Fruit fly (Drosophila melanogaster) whole organism, embryonic: Measurements from ENCODE around the gene CG3919.

Experiments
- BEAF-32 ChIP-seq: fragments of 200-800 bp; sonication (Bioruptor generic); optimal IDR thresholded peaks from 3 replicates; lab custom pipeline; 2017; ENCODE audit warnings: missing biosample characterization, missing genetic modification characterization, mild to moderate bottlenecking, moderate library complexity, missing genetic modification reagents
- CG10654 ChIP-seq: fragments of 200-800 bp; sonication (Bioruptor generic); optimal IDR thresholded peaks from 2 replicates; lab custom pipeline; 2016; ENCODE audit warnings: missing biosample characterization, missing genetic modification characterization
- CG11093 ChIP-seq: fragments of 200-800 bp; sonication (Bioruptor generic); IDR thresholded peaks from 3 replicates; pipeline ENCODE4 v1.3.6; 2022; ENCODE audit warnings: missing biosample characterization, missing genetic modification characterization
- CG11398 ChIP-seq: fragments of 200-800 bp; sonication (Bioruptor generic); optimal IDR thresholded peaks from 2 replicates; lab custom pipeline; 2016; ENCODE audit warnings: missing biosample characterization, missing genetic modification characterization
- CG11560 ChIP-seq: fragments of 200-800 bp; sonication (Bioruptor generic); IDR thresholded peaks from 3 replicates; pipeline ENCODE4 v1.3.6; 2022; ENCODE audit warnings: missing biosample characterization, missing genetic modification characterization
- CG13624 ChIP-seq: fragments of 200-800 bp; sonication (Bioruptor generic); optimal IDR thresholded peaks from 2 replicates; lab custom pipeline; 2016; ENCODE audit warnings: missing biosample characterization, missing genetic modification characterization
- CG14014 ChIP-seq: fragments of 200-800 bp; sonication (Bioruptor generic); IDR thresholded peaks from 2 replicates; pipeline ENCODE4 v1.3.6; 2022; ENCODE audit warnings: missing biosample characterization, missing genetic modification characterization
- CG14050 ChIP-seq: fragments of 200-800 bp; sonication (Bioruptor generic); IDR thresholded peaks from 3 replicates; pipeline ENCODE4 v1.3.6; 2022; ENCODE audit warnings: missing biosample characterization, missing genetic modification characterization
- CG17359 ChIP-seq: fragments of 200-800 bp; sonication (Bioruptor generic); optimal IDR thresholded peaks from 3 replicates; lab custom pipeline; 2018; ENCODE audit warnings: missing biosample characterization, mild to moderate bottlenecking, missing genetic modification characterization, moderate library complexity
- CG17361 ChIP-seq: fragments of 200-800 bp; sonication (Bioruptor generic); IDR thresholded peaks from 3 replicates; pipeline ENCODE4 v1.3.6; 2022; ENCODE audit warnings: missing biosample characterization, missing genetic modification characterization
- CG17385 ChIP-seq: fragments of 200-800 bp; sonication (Bioruptor generic); optimal IDR thresholded peaks from 3 replicates; lab custom pipeline; 2018; ENCODE audit warnings: missing biosample characterization, mild to moderate bottlenecking, missing genetic modification characterization
- CG17612 ChIP-seq: fragments of 200-800 bp; sonication (Bioruptor generic); IDR thresholded peaks from 2 replicates; pipeline ENCODE4 v1.3.6; 2022; ENCODE audit warnings: missing biosample characterization, missing genetic modification characterization
- CG18011 ChIP-seq: fragments of 200-800 bp; sonication (Bioruptor generic); optimal IDR thresholded peaks from 2 replicates; lab custom pipeline; 2017; ENCODE audit warnings: missing biosample characterization, missing genetic modification characterization, mild to moderate bottlenecking, moderate library complexity, missing genotype
- CG18476 ChIP-seq: fragments of 200-800 bp; sonication (Bioruptor generic); optimal IDR thresholded peaks from 2 replicates; lab custom pipeline; 2016; ENCODE audit warnings: missing biosample characterization, mild to moderate bottlenecking, missing genetic modification characterization
- CG2712 ChIP-seq: fragments of 200-800 bp; optimal IDR thresholded peaks from 3 replicates; lab custom pipeline; 2019; ENCODE audit warnings: missing biosample characterization, mild to moderate bottlenecking, missing genetic modification characterization, moderate library complexity
- CG32767 ChIP-seq: fragments of 200-800 bp; sonication (Bioruptor generic); IDR thresholded peaks from 2 replicates; pipeline ENCODE4 v1.3.6; 2022; ENCODE audit warnings: missing biosample characterization, missing genetic modification characterization
- CG34224 ChIP-seq: fragments of 200-800 bp; sonication (Bioruptor generic); IDR thresholded peaks from 3 replicates; pipeline ENCODE4 v1.3.6; 2022; ENCODE audit warnings: missing biosample characterization, missing genetic modification characterization; ENCODE audit not compliant: partially characterized antibody
- CG4360 ChIP-seq: fragments of 200-800 bp; sonication (Bioruptor generic); IDR thresholded peaks from 2 replicates; pipeline ENCODE4 v1.3.6; 2022; ENCODE audit warnings: missing biosample characterization, missing genetic modification characterization
- CG6254 ChIP-seq: fragments of 200-800 bp; sonication (Bioruptor generic); optimal IDR thresholded peaks from 3 replicates; lab custom pipeline; 2017; ENCODE audit warnings: mild to moderate bottlenecking, missing biosample characterization, missing genetic modification reagents, missing genetic modification characterization
- CG6272 ChIP-seq: fragments of 200-800 bp; sonication (Bioruptor generic); IDR thresholded peaks from 2 replicates; pipeline ENCODE4 v1.3.6; 2022; ENCODE audit warnings: missing biosample characterization, missing genetic modification characterization
- CG7786 ChIP-seq: fragments of 200-800 bp; sonication (Bioruptor generic); optimal IDR thresholded peaks from 2 replicates; lab custom pipeline; 2016; ENCODE audit warnings: missing biosample characterization, missing genetic modification characterization
- CG7928 ChIP-seq: fragments of 200-800 bp; sonication (Bioruptor generic); optimal IDR thresholded peaks from 2 replicates; lab custom pipeline; 2017; ENCODE audit warnings: missing biosample characterization, mild to moderate bottlenecking, missing genetic modification characterization
- CG8281 ChIP-seq: fragments of 200-800 bp; sonication (Bioruptor generic); optimal IDR thresholded peaks from 2 replicates; lab custom pipeline; 2018; ENCODE audit warnings: missing biosample characterization, mild to moderate bottlenecking, missing genetic modification characterization, moderate library complexity
- CG8924 ChIP-seq: fragments of 200-800 bp; optimal IDR thresholded peaks from 3 replicates; lab custom pipeline; 2019; ENCODE audit warnings: missing biosample characterization, mild to moderate bottlenecking, missing genetic modification characterization, moderate library complexity
- CG9932 ChIP-seq: fragments of 200-800 bp; sonication (Bioruptor generic); IDR thresholded peaks from 2 replicates; pipeline ENCODE4 v1.3.6; 2022; ENCODE audit warnings: missing biosample characterization, missing genetic modification characterization
- D19A ChIP-seq: fragments of 200-800 bp; optimal IDR thresholded peaks from 3 replicates; lab custom pipeline; 2019; ENCODE audit warnings: missing biosample characterization, mild to moderate bottlenecking, missing genetic modification characterization, moderate library complexity
- Dek ChIP-seq: fragments of 200-800 bp; sonication (Bioruptor generic); optimal IDR thresholded peaks from 3 replicates; lab custom pipeline; 2019; ENCODE audit warnings: missing biosample characterization, mild to moderate bottlenecking, missing genetic modification characterization, moderate library complexity
- Fer2 ChIP-seq: fragments of 200-800 bp; sonication (Bioruptor generic); optimal IDR thresholded peaks from 2 replicates; lab custom pipeline; 2018; ENCODE audit warnings: missing biosample characterization, mild to moderate bottlenecking, missing genetic modification characterization, moderate library complexity
- Gsc ChIP-seq: fragments of 200-800 bp; sonication (Bioruptor generic); IDR thresholded peaks from 2 replicates; pipeline ENCODE4 v1.3.6; 2022; ENCODE audit warnings: missing biosample characterization, missing genetic modification characterization
- Lhr ChIP-seq: fragments of 200-800 bp; sonication (Bioruptor generic); optimal IDR thresholded peaks from 3 replicates; lab custom pipeline; 2017; ENCODE audit warnings: mild to moderate bottlenecking, missing biosample characterization, missing genetic modification reagents, missing genetic modification characterization
- MTF-1 ChIP-seq: fragments of 200-800 bp; sonication (Bioruptor generic); optimal IDR thresholded peaks from 2 replicates; lab custom pipeline; 2018; ENCODE audit warnings: missing biosample characterization, mild to moderate bottlenecking, missing genetic modification characterization, borderline replicate concordance
- Mad ChIP-seq: fragments of 200-800 bp; sonication (Bioruptor generic); optimal IDR thresholded peaks from 2 replicates; lab custom pipeline; 2016; ENCODE audit warnings: missing biosample characterization, missing genetic modification characterization
- Mes4 ChIP-seq: fragments of 200-800 bp; sonication (Bioruptor generic); optimal IDR thresholded peaks from 2 replicates; lab custom pipeline; 2016; ENCODE audit warnings: missing biosample characterization, missing genetic modification characterization
- Oli ChIP-seq: fragments of 200-800 bp; sonication (Bioruptor generic); optimal IDR thresholded peaks from 2 replicates; lab custom pipeline; 2018; ENCODE audit warnings: missing biosample characterization, mild to moderate bottlenecking, missing genetic modification characterization, moderate library complexity
- ab ChIP-seq: fragments of 200-800 bp; sonication (Bioruptor generic); optimal IDR thresholded peaks from 2 replicates; lab custom pipeline; 2016; ENCODE audit warnings: missing biosample characterization, missing genetic modification characterization
- bab2 ChIP-seq: fragments of 200-800 bp; sonication (Bioruptor generic); optimal IDR thresholded peaks from 2 replicates; lab custom pipeline; 2016; ENCODE audit warnings: missing biosample characterization, missing genetic modification characterization
- crp ChIP-seq, 2 experiments: fragments of 200-800 bp; sonication (Bioruptor generic); optimal IDR thresholded peaks; 2 replicates in 1 of 2; 3 replicates in 1 of 2; lab custom pipeline; 2017; ENCODE audit warnings: missing biosample characterization in 2 of 2, missing genetic modification characterization in 2 of 2, mild to moderate bottlenecking in 1 of 2, moderate library complexity in 1 of 2
- dysf ChIP-seq: fragments of 200-800 bp; sonication (Bioruptor generic); IDR thresholded peaks from 3 replicates; pipeline ENCODE4 v1.3.6; 2022; ENCODE audit warnings: missing biosample characterization, missing genetic modification characterization
- eve ChIP-seq, 2 experiments: fragments of >200 bp; optimal IDR thresholded peaks; 2 replicates each; lab custom pipeline; 2017; ENCODE audit warnings: missing biosample characterization in 2 of 2, missing genetic modification characterization in 2 of 2
- ewg ChIP-seq: fragments of 200-800 bp; sonication (Bioruptor generic); optimal IDR thresholded peaks from 3 replicates; lab custom pipeline; 2017; ENCODE audit warnings: mild to moderate bottlenecking, missing biosample characterization, missing genetic modification reagents, missing genetic modification characterization
- kah ChIP-seq: fragments of 200-800 bp; sonication (Bioruptor generic); optimal IDR thresholded peaks from 2 replicates; lab custom pipeline; 2018; ENCODE audit warnings: missing biosample characterization, mild to moderate bottlenecking, missing genetic modification characterization
- kay ChIP-seq: fragments of 200-800 bp; sonication (Bioruptor generic); optimal IDR thresholded peaks from 2 replicates; lab custom pipeline; 2016; ENCODE audit warnings: missing biosample characterization, missing genetic modification characterization
- lov ChIP-seq, 2 experiments: fragments of 200-800 bp in 1 of 2; fragments of >200 bp in 1 of 2; sonication (Bioruptor generic) in 1 of 2; IDR thresholded peaks in 1 of 2; optimal IDR thresholded peaks in 1 of 2; 2 replicates in 1 of 2; 3 replicates in 1 of 2; pipeline versions ENCODE4 v1.3.6 to Lab custom; 2017 to 2022; ENCODE audit warnings: missing biosample characterization in 1 of 2, missing genetic modification characterization in 1 of 2
- mld ChIP-seq: fragments of 200-800 bp; sonication (Bioruptor generic); IDR thresholded peaks from 3 replicates; pipeline ENCODE4 v1.3.6; 2022; ENCODE audit warnings: missing biosample characterization, missing genetic modification characterization; ENCODE audit not compliant: partially characterized antibody
- nerfin-1 ChIP-seq: fragments of 200-800 bp; sonication (Bioruptor generic); optimal IDR thresholded peaks from 3 replicates; lab custom pipeline; 2019; ENCODE audit warnings: missing biosample characterization, mild to moderate bottlenecking, missing genetic modification characterization, moderate library complexity
- shn ChIP-seq: fragments of 200-800 bp; sonication (Bioruptor generic); optimal IDR thresholded peaks from 3 replicates; lab custom pipeline; 2016; ENCODE audit warnings: missing biosample characterization, missing genetic modification characterization
- vnd ChIP-seq: fragments of 200-800 bp; sonication (Bioruptor generic); IDR thresholded peaks from 3 replicates; pipeline ENCODE4 v1.3.6; 2022; ENCODE audit warnings: missing biosample characterization, missing genetic modification characterization; ENCODE audit not compliant: partially characterized antibody
- wek ChIP-seq: fragments of 200-800 bp; sonication (Bioruptor generic); optimal IDR thresholded peaks from 3 replicates; lab custom pipeline; 2018; ENCODE audit warnings: missing biosample characterization, mild to moderate bottlenecking, missing genetic modification characterization, moderate library complexity
- zfh2 ChIP-seq: fragments of 200-800 bp; sonication (Bioruptor generic); optimal IDR thresholded peaks from 2 replicates; lab custom pipeline; 2016; ENCODE audit warnings: missing biosample characterization, missing genetic modification characterization

Gene CG3919

DNA sequence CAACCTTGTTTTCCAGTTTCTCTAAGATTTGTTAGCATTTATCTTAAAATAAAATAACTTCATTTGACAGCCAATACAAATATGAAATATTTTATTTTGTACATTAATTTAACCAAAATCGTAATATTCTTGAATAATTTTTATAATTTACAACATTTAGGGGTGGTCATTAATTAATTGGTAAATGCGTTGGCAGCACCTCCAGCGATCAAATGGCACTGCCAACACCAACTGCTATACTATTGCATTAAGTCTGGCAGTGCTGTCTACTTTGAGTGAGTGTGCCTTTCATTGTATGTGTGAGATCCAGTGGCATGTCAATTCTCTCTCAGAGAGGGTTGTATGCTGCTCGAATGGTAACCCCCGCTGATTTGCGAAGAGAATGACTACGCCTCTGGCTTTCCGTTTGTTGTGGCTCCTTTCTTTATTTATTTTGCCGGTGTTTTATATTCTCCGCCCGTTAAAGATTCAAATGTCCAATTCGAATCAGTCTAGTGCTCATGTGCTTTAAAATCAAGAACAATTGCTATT lies at the start of gene CG3919 (continued):
- peak; percentile 52 for TF ChIP-seq Dek (tag; lab: Kevin White, UChicago)
- no peak for TF ChIP-seq crp (GFP tag; optimal IDR thresholded peaks at IDR 0.05; lab: Kevin White, UChicago)
- TF ChIP-seq CG14050 (GFP tag; lab: Robert Waterston, UW) = 0 out of 3 replicates have a peak, but pooled peaks have one; percentile 21
- TF ChIP-seq CG18011 = peak; percentile 19
- TF ChIP-seq CG14014 (GFP tag; lab: Robert Waterston, UW) = peak; percentile 50; the same call in 1 of the 2 replicates
- TF ChIP-seq MTF-1 (GFP tag; lab: Kevin White, UChicago) = peak; percentile 43
- TF ChIP-seq CG9932 (GFP tag; lab: Robert Waterston, UW) = peak; percentile 79
- TF ChIP-seq CG2712 (tag; lab: Kevin White, UChicago) = peak; percentile 70
- TF ChIP-seq CG8281 (tag; lab: Kevin White, UChicago) = peak; percentile 28
- peak; percentile 67 for TF ChIP-seq Lhr (GFP tag; lab: Kevin White, UChicago)
- peak; percentile 64 for TF ChIP-seq bab2 (GFP tag; lab: Kevin White, UChicago)
- peak; percentile 52 for TF ChIP-seq shn
- TF ChIP-seq Oli (tag; lab: Kevin White, UChicago) = peak; percentile 59
- peak; percentile 14 for TF ChIP-seq wek (GFP tag; lab: Kevin White, UChicago)
- TF ChIP-seq CG13624 (GFP tag; lab: Kevin White, UChicago) = no peak
- TF ChIP-seq CG6272 (GFP tag; lab: Robert Waterston, UW) = no peak
- TF ChIP-seq CG17361 (GFP tag; lab: Robert Waterston, UW) = peak; percentile 81
- TF ChIP-seq nerfin-1 (tag; lab: Kevin White, UChicago) = no peak
- no peak for TF ChIP-seq mld (GFP tag; lab: Robert Waterston, UW)
- peak; percentile 52 for TF ChIP-seq D19A (tag; lab: Kevin White, UChicago)
- TF ChIP-seq Fer2 (tag; lab: Kevin White, UChicago) = no peak
- TF ChIP-seq CG17612 = 0 out of 2 replicates have a peak, but pooled peaks have one; percentile 4
- TF ChIP-seq CG10654 (GFP tag; lab: Kevin White, UChicago) = peak; percentile 26
- peak; percentile 63 for TF ChIP-seq CG7786 (GFP tag; lab: Kevin White, UChicago)
- TF ChIP-seq CG7928 (GFP tag; lab: Kevin White, UChicago) = peak; percentile 48
- no peak for TF ChIP-seq CG34224
- no peak for TF ChIP-seq CG11560 (tag; lab: Robert Waterston, UW)
- TF ChIP-seq CG18476 (GFP tag; lab: Kevin White, UChicago) = peak; percentile 65
- no peak for TF ChIP-seq kah (GFP tag; lab: Kevin White, UChicago)
- TF ChIP-seq eve (GFP tag; optimal IDR thresholded peaks at IDR 0.05; lab: Kevin White, UChicago) = peak in 1 of 2 experiments; percentile 61
- TF ChIP-seq BEAF-32 (GFP tag; lab: Kevin White, UChicago) = peak; percentile 23
- TF ChIP-seq CG11398 (GFP tag; lab: Kevin White, UChicago) = peak; percentile 30
- TF ChIP-seq CG32767 (GFP tag; lab: Robert Waterston, UW) = no peak
- no peak for TF ChIP-seq Gsc (GFP tag; lab: Robert Waterston, UW)
- peak; percentile 68 for TF ChIP-seq Mes4
- peak; percentile 10 for TF ChIP-seq CG17385 (GFP tag; lab: Kevin White, UChicago)
- peak; percentile 39 for TF ChIP-seq zfh2 (GFP tag; lab: Kevin White, UChicago)
- peak; percentile 35 for TF ChIP-seq ab (GFP tag; lab: Kevin White, UChicago)
- TF ChIP-seq vnd (GFP tag; lab: Robert Waterston, UW) = no peak
- peak; percentile 40; the same call in 1 of the 3 replicates for TF ChIP-seq CG11093 (GFP tag; lab: Robert Waterston, UW)
- TF ChIP-seq ewg = peak; percentile 6
- TF ChIP-seq Mad (GFP tag; lab: Kevin White, UChicago) = no peak
- TF ChIP-seq CG17359 (tag; lab: Kevin White, UChicago) = peak; percentile 24
- no peak for TF ChIP-seq CG6254 (GFP tag; lab: Kevin White, UChicago)
- no peak; the same call in 2 of the 3 replicates for TF ChIP-seq dysf
- peak; percentile 69 for TF ChIP-seq CG8924 (tag; lab: Kevin White, UChicago)
- no peak for TF ChIP-seq kay
- TF ChIP-seq lov (optimal IDR thresholded peaks at IDR 0.05; lab: Kevin White, UChicago) = no peak
- TF ChIP-seq lov (GFP tag; IDR thresholded peaks at IDR 0.05; lab: Robert Waterston, UW) = peak; percentile 36; the same call in 1 of the 3 replicates
- 0 out of 2 replicates have a peak, but pooled peaks have one; percentile 27 for TF ChIP-seq CG4360 (GFP tag; lab: Robert Waterston, UW)
